Fruit fly (Drosophila melanogaster) whole organism, wandering third instar larva: Measurements from ENCODE around the gene ssp2.

Experiments
- CG32264 ChIP-seq: fragments of 200-800 bp; sonication (Bioruptor generic); optimal IDR thresholded peaks from 2 replicates; lab custom pipeline; 2016; ENCODE audit warnings: missing biosample characterization, missing genetic modification characterization
- CrebA ChIP-seq: fragments of 200-800 bp; sonication (Bioruptor generic); optimal IDR thresholded peaks from 2 replicates; lab custom pipeline; 2016; ENCODE audit warnings: missing biosample characterization, mild to moderate bottlenecking, missing genetic modification characterization, borderline replicate concordance
- HLH106 ChIP-seq: fragments of 200-800 bp; optimal IDR thresholded peaks from 3 replicates; lab custom pipeline; 2019; ENCODE audit warnings: missing biosample characterization, mild to moderate bottlenecking, missing genetic modification characterization, moderate library complexity
- Hnf4 ChIP-seq: fragments of 200-800 bp; sonication (Bioruptor generic); optimal IDR thresholded peaks from 2 replicates; lab custom pipeline; 2016; ENCODE audit warnings: missing biosample characterization, mild to moderate bottlenecking, missing genetic modification characterization
- Hr78 ChIP-seq: fragments of >200 bp; optimal IDR thresholded peaks from 2 replicates; lab custom pipeline; 2017; ENCODE audit warnings: missing biosample characterization, missing genetic modification characterization
- Jra ChIP-seq: sonication (Bioruptor generic); optimal IDR thresholded peaks from 2 replicates; lab custom pipeline; 2016; ENCODE audit warnings: missing biosample characterization, missing genetic modification characterization
- OdsH ChIP-seq: fragments of 200-800 bp; sonication (Bioruptor generic); optimal IDR thresholded peaks from 2 replicates; lab custom pipeline; 2016; ENCODE audit warnings: missing biosample characterization, mild to moderate bottlenecking, missing genetic modification characterization
- Sp1 ChIP-seq: fragments of 200-800 bp; sonication (Bioruptor generic); optimal IDR thresholded peaks from 3 replicates; lab custom pipeline; 2019; ENCODE audit warnings: missing biosample characterization, mild to moderate bottlenecking, missing genetic modification characterization, moderate library complexity
- dl ChIP-seq, 2 experiments: fragments of 175-275, 200-275 bp in 1 of 2; fragments of 200-275 bp in 1 of 2; sonication (Bioruptor generic); optimal IDR thresholded peaks; lab custom pipeline; 2018; ENCODE audit warnings: mild to moderate bottlenecking in 2 of 2, missing biosample characterization in 2 of 2, missing genetic modification characterization in 2 of 2, moderate library complexity in 2 of 2; ENCODE audit not compliant: partially characterized antibody in 2 of 2, insufficient read depth in 1 of 2
- jim ChIP-seq: fragments of 175-275, 200-325 bp; sonication (Bioruptor generic); optimal IDR thresholded peaks from 2 replicates; lab custom pipeline; 2016; ENCODE audit warnings: missing biosample characterization, mild to moderate bottlenecking, missing genetic modification characterization
- psq ChIP-seq: fragments of 200-800 bp; sonication (Bioruptor generic); optimal IDR thresholded peaks from 3 replicates; lab custom pipeline; 2017; ENCODE audit warnings: missing biosample characterization, mild to moderate bottlenecking, missing genetic modification characterization, moderate library complexity
- usp ChIP-seq: fragments of >200 bp; optimal IDR thresholded peaks from 2 replicates; lab custom pipeline; 2017; ENCODE audit warnings: missing biosample characterization, missing genetic modification characterization
- woc ChIP-seq: sonication (Bioruptor generic); optimal IDR thresholded peaks from 2 replicates; lab custom pipeline; 2016; ENCODE audit warnings: missing biosample characterization, mild to moderate bottlenecking, missing genetic modification characterization

DNA sequence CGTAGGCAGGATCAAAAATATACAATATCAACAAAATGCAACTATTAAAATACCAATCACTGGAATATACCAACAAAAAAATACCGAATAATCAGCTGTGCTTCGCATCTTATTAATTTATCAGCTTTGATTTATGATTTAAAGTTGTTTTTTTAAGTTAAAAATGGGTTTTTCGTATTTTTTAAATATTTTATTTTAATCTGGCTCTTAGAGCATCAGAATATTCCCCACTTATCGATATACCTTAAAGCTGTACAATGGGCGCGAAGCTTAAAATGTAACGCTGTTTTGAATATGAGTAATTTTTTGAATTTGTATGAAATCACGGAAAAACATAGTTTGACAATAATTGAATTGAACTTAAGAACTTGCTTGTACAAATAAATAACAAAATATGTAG lies 34.2 kb downstream of the ssp2 start, which contains the start of gene CG17359:
- TF ChIP-seq Jra (GFP tag; lab: Kevin White, UChicago) (no peak), jim (GFP tag; lab: Kevin White, UChicago) (no peak), psq (GFP tag; lab: Kevin White, UChicago) (no peak), Sp1 (GFP tag; lab: Kevin White, UChicago) (no peak), usp (GFP tag; lab: Kevin White, UChicago) (no peak), HLH106 (no peak), CrebA (GFP tag; lab: Kevin White, UChicago) (no peak), Hnf4 (no peak), woc (GFP tag; lab: Kevin White, UChicago) (no peak), Hr78 (GFP tag; lab: Kevin White, UChicago) (no peak), dl (GFP tag; optimal IDR thresholded peaks at IDR 0.05; lab: Kevin White, UChicago; ENCODE audit: insufficient read depth in 1 of 2, partially characterized antibody in 2 of 2) (no peak), OdsH (GFP tag; lab: Kevin White, UChicago) (no peak), CG32264 (GFP tag; lab: Kevin White, UChicago) (no peak)
